Fruit fly (Drosophila melanogaster): ENCODE data around the gene Pex12.

Gene Pex12

dm6 chr2L:866950-867744 is 51.4 kb downstream of the Pex12 start (continued):
- TF ChIP-seq Xrp1 (GFP tag; IDR thresholded peaks at IDR 0.05) (peak; percentile 95), CG8478 (optimal IDR thresholded peaks at IDR 0.05) (no peak), Chrac-16 (GFP tag; optimal IDR thresholded peaks at IDR 0.05) (peak; percentile 94), gsb (GFP tag; IDR thresholded peaks at IDR 0.05) (peak; percentile 94), Doc3 (GFP tag; IDR thresholded peaks at IDR 0.05; ENCODE audit: partially characterized antibody) (no peak), CG12071 (GFP tag; optimal IDR thresholded peaks at IDR 0.05) (peak; percentile 89), Dip2 (GFP tag; IDR thresholded peaks at IDR 0.05) (peak; percentile 47; the same call in 1 of the 2 replicates), Myb (GFP tag; optimal IDR thresholded peaks at IDR 0.05) (peak; percentile 65), org-1 (GFP tag; optimal IDR thresholded peaks at IDR 0.05) (peak; percentile 89), CG32532 (GFP tag; IDR thresholded peaks at IDR 0.05) (peak; percentile 97), Sry-δ (GFP tag; optimal IDR thresholded peaks at IDR 0.05) (peak; percentile 37), CG15601 (tag; optimal IDR thresholded peaks at IDR 0.05) (peak; percentile 89), CG1602 (GFP tag; optimal IDR thresholded peaks at IDR 0.05) (peak; percentile 88), stwl (tag; optimal IDR thresholded peaks at IDR 0.05) (no peak), CG17186 (GFP tag; optimal IDR thresholded peaks at IDR 0.05) (peak; percentile 2), CG6654 (GFP tag; optimal IDR thresholded peaks at IDR 0.05) (peak; percentile 66), ato (GFP tag; IDR thresholded peaks at IDR 0.05; ENCODE audit: partially characterized antibody) (no peak), prd (optimal IDR thresholded peaks at IDR 0.05) (no peak), prd (GFP tag; IDR thresholded peaks at IDR 0.05) (peak; percentile 97), crc (GFP tag; optimal IDR thresholded peaks at IDR 0.05) (peak; percentile 74), kni (GFP tag; optimal IDR thresholded peaks at IDR 0.05) (peak; percentile 88), sima (GFP tag; optimal IDR thresholded peaks at IDR 0.05) (peak; percentile 75), pita (GFP tag; optimal IDR thresholded peaks at IDR 0.05) (no peak), CkIIα-i1 (GFP tag; IDR thresholded peaks at IDR 0.05) (peak; percentile 31; the same call in 1 of the 2 replicates), chinmo (GFP tag; IDR thresholded peaks at IDR 0.05; ENCODE audit: partially characterized antibody) (peak; percentile 92; the same call in 2 of the 4 replicates), CTCF (GFP tag; optimal IDR thresholded peaks at IDR 0.05) (peak; percentile 29), CG8765 (GFP tag; IDR thresholded peaks at IDR 0.05) (peak; percentile 91), Meics (GFP tag; optimal IDR thresholded peaks at IDR 0.05) (peak; percentile 93), gce (GFP tag; IDR thresholded peaks at IDR 0.05) (peak; percentile 92; the same call in 2 of the 3 replicates), rib (GFP tag; IDR thresholded peaks at IDR 0.05) (peak; percentile 95), tin (GFP tag; optimal IDR thresholded peaks at IDR 0.05) (peak; percentile 93), CG2199 (GFP tag; IDR thresholded peaks at IDR 0.05) (peak; percentile 91; the same call in 2 of the 3 replicates), jing (GFP tag; optimal IDR thresholded peaks at IDR 0.05) (peak; percentile 86), CG2712 (tag; optimal IDR thresholded peaks at IDR 0.05) (peak; percentile 90), NC2β (GFP tag; optimal IDR thresholded peaks at IDR 0.05) (peak; percentile 75), unc-4 (GFP tag; IDR thresholded peaks at IDR 0.05; ENCODE audit: partially characterized antibody) (no peak), CG4707 (GFP tag; optimal IDR thresholded peaks at IDR 0.05) (peak; percentile 81), CG10366 (GFP tag; IDR thresholded peaks at IDR 0.05) (peak; percentile 96), BEAF-32 (GFP tag; optimal IDR thresholded peaks at IDR 0.05) (no peak), ci (GFP tag; IDR thresholded peaks at IDR 0.05) (peak; percentile 97), ftz-f1 (GFP tag; optimal IDR thresholded peaks at IDR 0.05) (no peak), tx (GFP tag; optimal IDR thresholded peaks at IDR 0.05) (peak; percentile 79), CG2129 (GFP tag; IDR thresholded peaks at IDR 0.05; ENCODE audit: partially characterized antibody) (no peak), CG13775 (GFP tag; optimal IDR thresholded peaks at IDR 0.05) (peak; percentile 87), mam (GFP tag; optimal IDR thresholded peaks at IDR 0.05) (peak; percentile 95), CG12744 (GFP tag; optimal IDR thresholded peaks at IDR 0.05) (peak; percentile 85), H2.0 (GFP tag; IDR thresholded peaks at IDR 0.05) (peak; percentile 95), CG33213 (GFP tag; optimal IDR thresholded peaks at IDR 0.05) (peak; percentile 83), sens-2 (GFP tag; IDR thresholded peaks at IDR 0.05) (peak; percentile 88), pzg (GFP tag; optimal IDR thresholded peaks at IDR 0.05) (peak; percentile 14), CG32767 (GFP tag; IDR thresholded peaks at IDR 0.05) (peak; percentile 92)
